Fruit fly (Drosophila melanogaster) whole organism, embryonic: ENCODE measurements around the gene CG42827.

Experiments
- Antp ChIP-seq: fragments of 200-800 bp; sonication (Bioruptor generic); optimal IDR thresholded peaks from 3 replicates; lab custom pipeline; 2016; ENCODE audit warnings: missing biosample characterization, missing genetic modification characterization
- Atf6 ChIP-seq: fragments of 200-800 bp; sonication (Bioruptor generic); IDR thresholded peaks from 2 replicates; pipeline ENCODE4 v1.3.6; 2022; ENCODE audit warnings: missing biosample characterization, missing genetic modification characterization
- BEAF-32 ChIP-seq: fragments of 200-800 bp; sonication (Bioruptor generic); optimal IDR thresholded peaks from 3 replicates; lab custom pipeline; 2017; ENCODE audit warnings: missing biosample characterization, missing genetic modification characterization, mild to moderate bottlenecking, moderate library complexity, missing genetic modification reagents
- CG11247 ChIP-seq: fragments of 200-800 bp; sonication (Bioruptor generic); IDR thresholded peaks from 2 replicates; pipeline ENCODE4 v1.3.6; 2022; ENCODE audit warnings: missing biosample characterization, missing genetic modification characterization
- CG11695 ChIP-seq: fragments of 200-800 bp; sonication (Bioruptor generic); IDR thresholded peaks from 3 replicates; pipeline ENCODE4 v1.3.6; 2022; ENCODE audit warnings: missing biosample characterization, missing genetic modification characterization
- CG11696 ChIP-seq: fragments of 200-800 bp; sonication (Bioruptor generic); IDR thresholded peaks from 2 replicates; pipeline ENCODE4 v1.3.6; 2022; ENCODE audit warnings: missing biosample characterization, missing genetic modification characterization
- CG12659 ChIP-seq: fragments of 200-800 bp; sonication (Bioruptor generic); optimal IDR thresholded peaks from 3 replicates; lab custom pipeline; 2017; ENCODE audit warnings: mild to moderate bottlenecking, missing biosample characterization, missing genetic modification reagents, missing genetic modification characterization
- CG15601 ChIP-seq: fragments of 200-800 bp; sonication (Bioruptor generic); optimal IDR thresholded peaks from 3 replicates; lab custom pipeline; 2019; ENCODE audit warnings: missing biosample characterization, mild to moderate bottlenecking, missing genetic modification characterization, moderate library complexity
- CG17568 ChIP-seq: fragments of 200-800 bp; sonication (Bioruptor generic); optimal IDR thresholded peaks from 2 replicates; lab custom pipeline; 2018; ENCODE audit warnings: missing biosample characterization, mild to moderate bottlenecking, missing genetic modification characterization, moderate library complexity
- CG17912 ChIP-seq: fragments of 200-800 bp; sonication (Bioruptor generic); optimal IDR thresholded peaks from 2 replicates; lab custom pipeline; 2018; ENCODE audit warnings: missing biosample characterization, mild to moderate bottlenecking, missing genetic modification characterization
- CG2678 ChIP-seq: fragments of 200-800 bp; sonication (Bioruptor generic); optimal IDR thresholded peaks from 3 replicates; lab custom pipeline; 2019; ENCODE audit warnings: missing biosample characterization, mild to moderate bottlenecking, missing genetic modification characterization, moderate library complexity
- CG2889 ChIP-seq: fragments of 200-800 bp; sonication (Bioruptor generic); IDR thresholded peaks from 3 replicates; pipeline ENCODE4 v1.3.6; 2022; ENCODE audit warnings: missing biosample characterization, missing genetic modification characterization
- CG3995 ChIP-seq: fragments of 200-800 bp; sonication (Bioruptor generic); optimal IDR thresholded peaks from 3 replicates; lab custom pipeline; 2016; ENCODE audit warnings: missing biosample characterization, missing genetic modification characterization
- CG5245 ChIP-seq: fragments of 200-800 bp; sonication (Bioruptor generic); optimal IDR thresholded peaks from 3 replicates; lab custom pipeline; 2016; ENCODE audit warnings: missing biosample characterization, missing genetic modification characterization
- CG6689 ChIP-seq: fragments of 200-800 bp; sonication (Bioruptor generic); IDR thresholded peaks from 2 replicates; pipeline ENCODE4 v1.3.6; 2022; ENCODE audit warnings: missing biosample characterization, missing genetic modification characterization
- CG6765 ChIP-seq: fragments of 200-800 bp; sonication (Bioruptor generic); optimal IDR thresholded peaks from 3 replicates; lab custom pipeline; 2017; ENCODE audit warnings: missing biosample characterization, mild to moderate bottlenecking, missing genetic modification characterization
- CG7839 ChIP-seq: fragments of 200-800 bp; sonication (Bioruptor generic); optimal IDR thresholded peaks from 3 replicates; lab custom pipeline; 2018; ENCODE audit warnings: missing biosample characterization, mild to moderate bottlenecking, missing genetic modification characterization, moderate library complexity
- CoRest ChIP-seq: fragments of 200-800 bp; sonication (Bioruptor generic); optimal IDR thresholded peaks from 3 replicates; lab custom pipeline; 2018; ENCODE audit warnings: missing biosample characterization, mild to moderate bottlenecking, missing genetic modification characterization, moderate library complexity
- D ChIP-seq, 2 experiments: fragments of 200-800 bp in 1 of 2; fragments of >200 bp in 1 of 2; sonication (Bioruptor generic) in 1 of 2; optimal IDR thresholded peaks; 2 replicates in 1 of 2; 3 replicates in 1 of 2; lab custom pipeline; 2017; ENCODE audit warnings: mild to moderate bottlenecking in 1 of 2, missing biosample characterization in 1 of 2, missing genetic modification characterization in 1 of 2, missing genetic modification reagents in 1 of 2
- Dek ChIP-seq: fragments of 200-800 bp; sonication (Bioruptor generic); optimal IDR thresholded peaks from 3 replicates; lab custom pipeline; 2019; ENCODE audit warnings: missing biosample characterization, mild to moderate bottlenecking, missing genetic modification characterization, moderate library complexity
- Dll ChIP-seq: fragments of 200-800 bp; sonication (Bioruptor generic); IDR thresholded peaks from 4 replicates; pipeline ENCODE4 v1.3.6; 2022; ENCODE audit warnings: missing biosample characterization, missing genetic modification characterization; ENCODE audit not compliant: partially characterized antibody
- Dp ChIP-seq: fragments of 200-800 bp; sonication (Bioruptor generic); optimal IDR thresholded peaks from 2 replicates; lab custom pipeline; 2018; ENCODE audit warnings: missing biosample characterization, mild to moderate bottlenecking, missing genetic modification characterization, moderate library complexity
- Dref ChIP-seq: fragments of 200-800 bp; sonication (Bioruptor generic); IDR thresholded peaks from 2 replicates; pipeline ENCODE4 v1.3.6; 2022; ENCODE audit warnings: missing biosample characterization, missing genetic modification characterization
- Gsc ChIP-seq: fragments of 200-800 bp; sonication (Bioruptor generic); IDR thresholded peaks from 2 replicates; pipeline ENCODE4 v1.3.6; 2022; ENCODE audit warnings: missing biosample characterization, missing genetic modification characterization
- Hmx ChIP-seq: fragments of 200-800 bp; sonication (Bioruptor generic); optimal IDR thresholded peaks from 2 replicates; lab custom pipeline; 2016; ENCODE audit warnings: missing biosample characterization, missing genetic modification characterization
- Hr78 ChIP-seq, 2 experiments: fragments of 200-800 bp in 1 of 2; fragments of >200 bp in 1 of 2; sonication (Bioruptor generic) in 1 of 2; optimal IDR thresholded peaks; 2 replicates each; lab custom pipeline; 2017 to 2019; ENCODE audit warnings: missing biosample characterization in 2 of 2, missing genetic modification characterization in 2 of 2, mild to moderate bottlenecking in 1 of 2, moderate library complexity in 1 of 2
- Mad ChIP-seq: fragments of 200-800 bp; sonication (Bioruptor generic); optimal IDR thresholded peaks from 2 replicates; lab custom pipeline; 2016; ENCODE audit warnings: missing biosample characterization, missing genetic modification characterization
- NK7.1 ChIP-seq: fragments of 200-800 bp; sonication (Bioruptor generic); optimal IDR thresholded peaks from 3 replicates; lab custom pipeline; 2016; ENCODE audit warnings: missing biosample characterization, missing genetic modification characterization
- Scr ChIP-seq: fragments of 200-800 bp; sonication (Bioruptor generic); IDR thresholded peaks from 2 replicates; pipeline ENCODE4 v1.3.6; 2022; ENCODE audit warnings: missing biosample characterization, missing genetic modification characterization; ENCODE audit not compliant: partially characterized antibody
- az2 ChIP-seq: fragments of 200-800 bp; sonication (Bioruptor generic); optimal IDR thresholded peaks from 3 replicates; lab custom pipeline; 2016; ENCODE audit warnings: missing biosample characterization, missing genetic modification characterization
- bigmax ChIP-seq: fragments of 200-800 bp; sonication (Bioruptor generic); optimal IDR thresholded peaks from 2 replicates; lab custom pipeline; 2018; ENCODE audit warnings: missing biosample characterization, mild to moderate bottlenecking, missing genetic modification characterization
- bsh ChIP-seq, 2 experiments: fragments of 200-800 bp; sonication (Bioruptor generic); optimal IDR thresholded peaks; 2 replicates each; lab custom pipeline; 2017 to 2018; ENCODE audit warnings: mild to moderate bottlenecking in 2 of 2, missing biosample characterization in 2 of 2, missing genetic modification characterization in 2 of 2, moderate library complexity in 1 of 2
- cad ChIP-seq: fragments of >200 bp; optimal IDR thresholded peaks from 2 replicates; lab custom pipeline; 2017; ENCODE audit warnings: missing biosample characterization, missing genetic modification characterization
- chif ChIP-seq, 2 experiments: fragments of 200-800 bp; sonication (Bioruptor generic); optimal IDR thresholded peaks; 3 replicates each; lab custom pipeline; 2016; ENCODE audit warnings: missing biosample characterization in 2 of 2, missing genetic modification characterization in 2 of 2
- ci ChIP-seq: fragments of 200-800 bp; sonication (Bioruptor generic); IDR thresholded peaks from 3 replicates; pipeline ENCODE4 v1.3.6; 2022; ENCODE audit warnings: missing biosample characterization, missing genetic modification characterization
- dimm ChIP-seq: fragments of 200-800 bp; sonication (Bioruptor generic); IDR thresholded peaks from 2 replicates; pipeline ENCODE4 v1.3.6; 2022; ENCODE audit warnings: missing biosample characterization, missing genetic modification characterization
- emc ChIP-seq: fragments of 200-800 bp; sonication (Bioruptor generic); optimal IDR thresholded peaks from 2 replicates; lab custom pipeline; 2016; ENCODE audit warnings: missing biosample characterization, missing genetic modification characterization
- fd3F ChIP-seq: fragments of 200-800 bp; sonication (Bioruptor generic); optimal IDR thresholded peaks from 2 replicates; lab custom pipeline; 2018; ENCODE audit warnings: missing biosample characterization, mild to moderate bottlenecking, missing genetic modification characterization, moderate library complexity
- fru ChIP-seq: fragments of >200 bp; optimal IDR thresholded peaks from 2 replicates; lab custom pipeline; 2017
- ftz-f1 ChIP-seq: fragments of 200-800 bp; sonication (Bioruptor generic); optimal IDR thresholded peaks from 2 replicates; lab custom pipeline; 2016; ENCODE audit warnings: missing biosample characterization, missing genetic modification characterization
- h ChIP-seq: fragments of >200 bp; optimal IDR thresholded peaks from 2 replicates; lab custom pipeline; 2017
- hb ChIP-seq: fragments of 200-800 bp; sonication (Bioruptor generic); IDR thresholded peaks from 3 replicates; pipeline ENCODE4 v1.3.6; 2022; ENCODE audit warnings: missing biosample characterization, missing genetic modification characterization; ENCODE audit not compliant: partially characterized antibody
- inv ChIP-seq: fragments of 200-800 bp; sonication (Bioruptor generic); IDR thresholded peaks from 2 replicates; pipeline ENCODE4 v1.3.6; 2022; ENCODE audit warnings: missing biosample characterization, missing genetic modification characterization; ENCODE audit not compliant: partially characterized antibody
- mirr ChIP-seq: fragments of 200-800 bp; sonication (Bioruptor generic); optimal IDR thresholded peaks from 3 replicates; lab custom pipeline; 2018; ENCODE audit warnings: missing biosample characterization, mild to moderate bottlenecking, missing genetic modification characterization
- odd ChIP-seq: fragments of 200-800 bp; sonication (Bioruptor generic); optimal IDR thresholded peaks from 2 replicates; lab custom pipeline; 2017; ENCODE audit warnings: missing biosample characterization, mild to moderate bottlenecking, missing genetic modification characterization
- pzg ChIP-seq: fragments of 200-800 bp; sonication (Bioruptor generic); optimal IDR thresholded peaks from 3 replicates; lab custom pipeline; 2018; ENCODE audit warnings: missing biosample characterization, mild to moderate bottlenecking, missing genetic modification characterization, moderate library complexity
- ranshi ChIP-seq: fragments of 200-800 bp; sonication (Bioruptor generic); IDR thresholded peaks from 2 replicates; pipeline ENCODE4 v1.3.6; 2022; ENCODE audit warnings: missing biosample characterization, missing genetic modification characterization
- salm ChIP-seq: fragments of 200-800 bp; sonication (Bioruptor generic); optimal IDR thresholded peaks from 2 replicates; lab custom pipeline; 2018; ENCODE audit warnings: missing biosample characterization, mild to moderate bottlenecking, missing genetic modification characterization
- stwl ChIP-seq: fragments of 200-800 bp; sonication (Bioruptor generic); optimal IDR thresholded peaks from 3 replicates; lab custom pipeline; 2018; ENCODE audit warnings: missing biosample characterization, mild to moderate bottlenecking, missing genetic modification characterization, moderate library complexity
- tna ChIP-seq: fragments of 200-800 bp; sonication (Bioruptor generic); IDR thresholded peaks from 2 replicates; pipeline ENCODE4 v1.3.6; 2022; ENCODE audit warnings: missing biosample characterization, missing genetic modification characterization; ENCODE audit not compliant: partially characterized antibody
- vvl ChIP-seq: fragments of 200-800 bp; sonication (Bioruptor generic); IDR thresholded peaks from 2 replicates; pipeline ENCODE4 v1.3.6; 2022; ENCODE audit warnings: missing biosample characterization, missing genetic modification characterization

Gene CG42827

dm6 chr3R:23374290-23374689, 1.6 kb downstream of the CG42827 start (continued):
- TF ChIP-seq tna (GFP tag; lab: Robert Waterston, UW) (peak; percentile 45; the same call in 1 of the 2 replicates), CG5245 (GFP tag; lab: Kevin White, UChicago) (no peak), CG11247 (GFP tag; lab: Robert Waterston, UW) (no peak), bigmax (no peak), salm (tag; lab: Kevin White, UChicago) (no peak), Antp (no peak), CG12659 (GFP tag; lab: Kevin White, UChicago) (no peak), Atf6 (GFP tag; lab: Robert Waterston, UW) (peak; percentile 35), NK7.1 (GFP tag; lab: Kevin White, UChicago) (no peak), Mad (GFP tag; lab: Kevin White, UChicago) (no peak), stwl (tag; lab: Kevin White, UChicago) (no peak), CG11696 (no peak), Dek (tag; lab: Kevin White, UChicago) (no peak), CG6765 (GFP tag; lab: Kevin White, UChicago) (no peak), odd (no peak), fd3F (no peak), ftz-f1 (GFP tag; lab: Kevin White, UChicago) (peak; percentile 87), CG15601 (no peak), CG3995 (GFP tag; lab: Kevin White, UChicago) (no peak), ranshi (no peak), Dll (0 out of 4 replicates have a peak, but pooled peaks have one; percentile 19), CG2889 (GFP tag; lab: Robert Waterston, UW) (no peak), bsh (GFP tag; optimal IDR thresholded peaks at IDR 0.05; lab: Kevin White, UChicago) (no peak), CG11695 (GFP tag; lab: Robert Waterston, UW) (no peak), fru (lab: Kevin White, UChicago) (no peak), Dp (GFP tag; lab: Kevin White, UChicago) (no peak), D (optimal IDR thresholded peaks at IDR 0.05; lab: Kevin White, UChicago) (no peak), D (GFP tag; optimal IDR thresholded peaks at IDR 0.05; lab: Kevin White, UChicago) (no peak), h (no peak), az2 (GFP tag; lab: Kevin White, UChicago) (no peak), BEAF-32 (no peak), mirr (no peak), CG6689 (GFP tag; lab: Robert Waterston, UW) (no peak), emc (GFP tag; lab: Kevin White, UChicago) (no peak), cad (GFP tag; lab: Kevin White, UChicago) (no peak), CG7839 (tag; lab: Kevin White, UChicago) (no peak), CG17568 (GFP tag; lab: Kevin White, UChicago) (no peak), chif (GFP tag; optimal IDR thresholded peaks at IDR 0.05; lab: Kevin White, UChicago) (no peak), vvl (GFP tag; lab: Robert Waterston, UW) (no peak; the same call in 1 of the 2 replicates), CG17912 (GFP tag; lab: Kevin White, UChicago) (no peak), pzg (GFP tag; lab: Kevin White, UChicago) (no peak), CoRest (no peak), Dref (GFP tag; lab: Robert Waterston, UW) (no peak), Hr78 (GFP tag; optimal IDR thresholded peaks at IDR 0.05; lab: Kevin White, UChicago) (no peak), Hmx (no peak), Gsc (GFP tag; lab: Robert Waterston, UW) (no peak), dimm (GFP tag; lab: Robert Waterston, UW) (no peak), CG2678 (tag; lab: Kevin White, UChicago) (no peak), ci (GFP tag; lab: Robert Waterston, UW) (0 out of 3 replicates have a peak, but pooled peaks have one; percentile 32), Scr (peak; percentile 20; the same call in 1 of the 2 replicates), inv (GFP tag; lab: Robert Waterston, UW) (no peak), hb (GFP tag; lab: Robert Waterston, UW) (no peak)
